Worm (Caenorhabditis elegans) whole organism, young adult: ENCODE data around the gene B0280.11.

Experiments used
- B0261.1 ChIP-seq: sonication (generic microtip); optimal IDR thresholded peaks from 2 replicates; lab custom pipeline; 2016; ENCODE audit warnings: mild to moderate bottlenecking, missing genetic modification characterization, moderate library complexity, missing compliant biosample characterization
- C17E4.6 ChIP-seq: fragments of 200-800 bp; sonication (Bioruptor generic); IDR thresholded peaks from 2 replicates; pipeline ENCODE4 v1.3.6; 2022; ENCODE audit warnings: missing genetic modification reagents, missing genetic modification characterization, missing compliant biosample characterization
- D2030.7 ChIP-seq: fragments of 200-800 bp; sonication (Bioruptor generic); IDR thresholded peaks from 2 replicates; pipeline ENCODE4 v1.3.6; 2022; ENCODE audit warnings: missing genetic modification reagents, missing genetic modification characterization, missing compliant biosample characterization
- F33H1.4 ChIP-seq: fragments of 200-800 bp; sonication (Bioruptor generic); IDR thresholded peaks from 2 replicates; pipeline ENCODE4 v1.3.6; 2022; ENCODE audit warnings: missing genetic modification reagents, missing genetic modification characterization, missing compliant biosample characterization
- F49E8.2 ChIP-seq: sonication (generic microtip); optimal IDR thresholded peaks from 3 replicates; lab custom pipeline; 2017; ENCODE audit warnings: missing genetic modification characterization, mild to moderate bottlenecking, missing compliant biosample characterization, antibody characterized with exemption, moderate library complexity; ENCODE audit not compliant: insufficient read depth
- K12H6.12 ChIP-seq: fragments of 200-800 bp; sonication (Bioruptor generic); optimal IDR thresholded peaks from 2 replicates; lab custom pipeline; 2018; ENCODE audit warnings: mild to moderate bottlenecking, missing genetic modification characterization, missing compliant biosample characterization
- T26A5.8 ChIP-seq: sonication (generic microtip); optimal IDR thresholded peaks from 2 replicates; lab custom pipeline; 2016; ENCODE audit warnings: missing genetic modification characterization, missing compliant biosample characterization
- Y53G8AR.9 ChIP-seq: fragments of 200-800 bp; sonication (Bioruptor generic); conservative IDR thresholded peaks from 2 replicates; pipeline ENCODE4 v1.3.6; 2022; ENCODE audit warnings: missing genetic modification reagents, missing genetic modification characterization, missing compliant biosample characterization
- akir-1 ChIP-seq: fragments of 200-800 bp; sonication (Bioruptor generic); optimal IDR thresholded peaks from 2 replicates; lab custom pipeline; 2018; ENCODE audit warnings: mild to moderate bottlenecking, missing genetic modification characterization, moderate library complexity, missing compliant biosample characterization
- ama-1 ChIP-seq, 3 experiments: fragments of 150-350 bp in 1 of 3; sonication (generic microtip) in 2 of 3; optimal IDR thresholded peaks; 2 replicates each; lab custom pipeline; 2014 to 2018; ENCODE audit warnings: missing biosample characterization in 2 of 3, missing genetic modification characterization in 2 of 3, missing genetic modification reagents in 2 of 3
- aptf-3 ChIP-seq: fragments of 200-800 bp; sonication (Bioruptor generic); IDR thresholded peaks from 2 replicates; pipeline ENCODE4 v1.3.6; 2022; ENCODE audit warnings: missing genetic modification characterization, missing compliant biosample characterization
- athp-1 ChIP-seq: sonication (generic microtip); optimal IDR thresholded peaks from 2 replicates; lab custom pipeline; 2017; ENCODE audit warnings: mild to moderate bottlenecking, missing genetic modification characterization, missing compliant biosample characterization
- attf-5 ChIP-seq: fragments of 200-800 bp; sonication (Bioruptor generic); optimal IDR thresholded peaks from 2 replicates; lab custom pipeline; 2018; ENCODE audit warnings: mild to moderate bottlenecking, missing genetic modification characterization, missing compliant biosample characterization
- bed-1 ChIP-seq: fragments of 200-800 bp; sonication (Bioruptor generic); IDR thresholded peaks from 2 replicates; pipeline ENCODE4 v1.3.6; 2022; ENCODE audit warnings: missing genetic modification reagents, missing genetic modification characterization, missing compliant biosample characterization
- ceh-27 ChIP-seq: fragments of 200-800 bp; sonication (Bioruptor generic); optimal IDR thresholded peaks from 2 replicates; lab custom pipeline; 2018; ENCODE audit warnings: mild to moderate bottlenecking, missing genetic modification characterization, moderate library complexity, missing compliant biosample characterization
- ceh-40 ChIP-seq: fragments of 200-800 bp; sonication (Bioruptor generic); IDR thresholded peaks from 2 replicates; pipeline ENCODE4 v1.3.6; 2022; ENCODE audit warnings: missing genetic modification characterization, missing compliant biosample characterization
- die-1 ChIP-seq: sonication (generic microtip); optimal IDR thresholded peaks from 2 replicates; lab custom pipeline; 2016; ENCODE audit warnings: missing genotype, mild to moderate bottlenecking, missing genetic modification characterization, missing compliant biosample characterization
- egl-44 ChIP-seq: fragments of 200-800 bp; sonication (Bioruptor generic); IDR thresholded peaks from 2 replicates; pipeline ENCODE4 v1.3.6; 2022; ENCODE audit warnings: missing genetic modification reagents, missing genetic modification characterization, missing compliant biosample characterization
- ekl-4 ChIP-seq: fragments of 200-800 bp; sonication (Bioruptor generic); IDR thresholded peaks from 2 replicates; pipeline ENCODE4 v1.3.6; 2022; ENCODE audit warnings: missing genetic modification reagents, missing genetic modification characterization, missing compliant biosample characterization
- gei-17 ChIP-seq: fragments of 200-800 bp; sonication (Bioruptor generic); optimal IDR thresholded peaks from 2 replicates; lab custom pipeline; 2018; ENCODE audit warnings: mild to moderate bottlenecking, missing genetic modification characterization, missing compliant biosample characterization
- him-1 ChIP-seq: sonication (generic microtip); optimal IDR thresholded peaks from 2 replicates; lab custom pipeline; 2016; ENCODE audit warnings: missing genotype, missing genetic modification reagents, missing genetic modification characterization, missing compliant biosample characterization
- let-607 ChIP-seq, 2 experiments: fragments of 200-800 bp in 1 of 2; sonication (Bioruptor generic) in 1 of 2; sonication (generic microtip) in 1 of 2; optimal IDR thresholded peaks; 2 replicates each; lab custom pipeline; 2016 to 2018; ENCODE audit warnings: mild to moderate bottlenecking in 2 of 2, missing compliant biosample characterization in 2 of 2, missing genetic modification characterization in 2 of 2, moderate library complexity in 2 of 2, missing genotype in 1 of 2
- lin-26 ChIP-seq: fragments of 200-800 bp; sonication (Bioruptor generic); IDR thresholded peaks from 2 replicates; pipeline ENCODE4 v1.3.6; 2022; ENCODE audit warnings: missing genetic modification reagents, missing genetic modification characterization, missing compliant biosample characterization
- madf-10 ChIP-seq: sonication (generic microtip); optimal IDR thresholded peaks from 2 replicates; lab custom pipeline; 2016; ENCODE audit warnings: mild to moderate bottlenecking, missing genetic modification characterization, missing compliant biosample characterization
- madf-3 ChIP-seq: fragments of 200-800 bp; sonication (Bioruptor generic); IDR thresholded peaks from 2 replicates; pipeline ENCODE4 v1.3.6; 2022; ENCODE audit warnings: missing genetic modification reagents, missing genetic modification characterization, missing compliant biosample characterization
- madf-8 ChIP-seq: fragments of 200-800 bp; sonication (Bioruptor generic); conservative IDR thresholded peaks from 2 replicates; pipeline ENCODE4 v1.3.6; 2022; ENCODE audit warnings: missing genetic modification reagents, missing genetic modification characterization, missing compliant biosample characterization
- mel-28 ChIP-seq: sonication (generic microtip); optimal IDR thresholded peaks from 2 replicates; lab custom pipeline; 2016; ENCODE audit warnings: borderline replicate concordance, mild to moderate bottlenecking, missing genetic modification characterization, missing compliant biosample characterization
- pbrm-1 ChIP-seq: fragments of 200-800 bp; sonication (Bioruptor generic); IDR thresholded peaks from 2 replicates; pipeline ENCODE4 v1.3.6; 2022; ENCODE audit warnings: missing genetic modification reagents, missing genetic modification characterization, missing compliant biosample characterization
- rcor-1 ChIP-seq: fragments of 200-800 bp; sonication (Bioruptor generic); IDR thresholded peaks from 2 replicates; pipeline ENCODE4 v1.3.6; 2022; ENCODE audit warnings: missing genetic modification reagents, missing genetic modification characterization, missing compliant biosample characterization
- rec-8 ChIP-seq, 2 experiments: sonication (generic microtip); optimal IDR thresholded peaks; 2 replicates each; lab custom pipeline; 2016; ENCODE audit warnings: mild to moderate bottlenecking in 2 of 2, missing genetic modification characterization in 2 of 2, missing genetic modification reagents in 2 of 2, missing genotype in 2 of 2, missing biosample characterization in 1 of 2, missing compliant biosample characterization in 1 of 2, moderate library complexity in 1 of 2
- repo-1 ChIP-seq: sonication (generic microtip); optimal IDR thresholded peaks from 2 replicates; lab custom pipeline; 2017; ENCODE audit warnings: mild to moderate bottlenecking, missing genetic modification characterization, missing compliant biosample characterization
- snpc-1.1 ChIP-seq: sonication (generic microtip); optimal IDR thresholded peaks from 2 replicates; lab custom pipeline; 2017; ENCODE audit warnings: missing genetic modification characterization, mild to moderate bottlenecking, missing compliant biosample characterization, antibody characterized with exemption, moderate library complexity, missing genotype, missing genetic modification reagents; ENCODE audit not compliant: insufficient read depth
- snpc-1.3 ChIP-seq: sonication (generic microtip); optimal IDR thresholded peaks from 2 replicates; lab custom pipeline; 2017; ENCODE audit warnings: missing genetic modification characterization, mild to moderate bottlenecking, missing compliant biosample characterization, antibody characterized with exemption, moderate library complexity, missing genotype, missing genetic modification reagents; ENCODE audit not compliant: insufficient read depth
- somi-1 ChIP-seq: fragments of 200-800 bp; sonication (Bioruptor generic); optimal IDR thresholded peaks from 2 replicates; lab custom pipeline; 2018; ENCODE audit warnings: mild to moderate bottlenecking, missing genetic modification characterization, missing compliant biosample characterization
- tbx-9 ChIP-seq: sonication (generic microtip); optimal IDR thresholded peaks from 2 replicates; lab custom pipeline; 2016; ENCODE audit warnings: borderline replicate concordance, missing genetic modification characterization, inconsistent platforms, missing compliant biosample characterization
- zim-3 ChIP-seq: sonication (generic microtip); optimal IDR thresholded peaks from 2 replicates; lab custom pipeline; 2017; ENCODE audit warnings: mild to moderate bottlenecking, missing genetic modification characterization, moderate library complexity, missing compliant biosample characterization
- ztf-18 ChIP-seq: sonication (generic microtip); optimal IDR thresholded peaks from 2 replicates; lab custom pipeline; 2016; ENCODE audit warnings: missing genotype, mild to moderate bottlenecking, missing genetic modification characterization, missing compliant biosample characterization
- ztf-26 ChIP-seq: sonication (generic microtip); optimal IDR thresholded peaks from 2 replicates; lab custom pipeline; 2017; ENCODE audit warnings: missing genetic modification characterization, missing compliant biosample characterization

B0280.11 gene

ce11 chrIII:7181822-7182221 is 43.7 kb upstream of the B0280.11 start, which contains the start of gene epg-4 (continued):
- TF ChIP-seq D2030.7 (GFP tag; lab: Robert Waterston, UW) (peak; percentile 27; the same call in 1 of the 2 replicates), zim-3 (tag; lab: Kevin White, UChicago) (peak; percentile 30), bed-1 (no peak), rec-8 (tag; optimal IDR thresholded peaks at IDR 0.05; lab: Kevin White, UChicago) (no peak), snpc-1.3 (tag; lab: Kevin White, UChicago) (no peak), ama-1 (optimal IDR thresholded peaks at IDR 0.05; lab: Kevin White, UChicago) (no peak), ama-1 (GFP tag; optimal IDR thresholded peaks at IDR 0.05; lab: Kevin White, UChicago) (peak; percentile 2 to 16), lin-26 (peak; percentile 64; the same call in 1 of the 2 replicates), C17E4.6 (GFP tag; lab: Robert Waterston, UW) (no peak), akir-1 (GFP tag; lab: Kevin White, UChicago) (no peak), rcor-1 (GFP tag; lab: Robert Waterston, UW) (no peak), ztf-18 (tag; lab: Kevin White, UChicago) (peak; percentile 25), somi-1 (GFP tag; lab: Kevin White, UChicago) (peak; percentile 0), F33H1.4 (GFP tag; lab: Robert Waterston, UW) (peak; percentile 54; the same call in 1 of the 2 replicates), ztf-26 (tag; lab: Kevin White, UChicago) (no peak), F49E8.2 (tag; lab: Kevin White, UChicago) (peak; percentile 71), him-1 (tag; lab: Kevin White, UChicago) (no peak), K12H6.12 (tag; lab: Kevin White, UChicago) (peak; percentile 24), snpc-1.1 (tag; lab: Kevin White, UChicago) (no peak), ekl-4 (GFP tag; lab: Robert Waterston, UW) (0 out of 2 replicates have a peak, but pooled peaks have one; percentile 33), gei-17 (GFP tag; lab: Kevin White, UChicago) (no peak), ceh-27 (GFP tag; lab: Kevin White, UChicago) (peak; percentile 23), repo-1 (tag; lab: Kevin White, UChicago) (no peak), die-1 (tag; lab: Kevin White, UChicago) (peak; percentile 49), athp-1 (tag; lab: Kevin White, UChicago) (peak; percentile 34), Y53G8AR.9 (GFP tag; lab: Robert Waterston, UW) (0 out of 2 replicates have a peak, but pooled peaks have one; percentile 45), madf-10 (tag; lab: Kevin White, UChicago) (no peak), pbrm-1 (GFP tag; lab: Robert Waterston, UW) (peak; percentile 43; the same call in 1 of the 2 replicates), tbx-9 (tag; lab: Kevin White, UChicago) (no peak), madf-3 (GFP tag; lab: Robert Waterston, UW) (peak; percentile 81), T26A5.8 (no peak), attf-5 (peak; percentile 89), aptf-3 (GFP tag; lab: Robert Waterston, UW) (0 out of 2 replicates have a peak, but pooled peaks have one; percentile 76), egl-44 (GFP tag; lab: Robert Waterston, UW) (no peak), mel-28 (tag; lab: Kevin White, UChicago) (no peak), madf-8 (GFP tag; lab: Robert Waterston, UW) (peak; percentile 14; the same call in 1 of the 2 replicates), let-607 (tag; optimal IDR thresholded peaks at IDR 0.05; lab: Kevin White, UChicago) (peak in 1 of 2 experiments; percentile 49), ceh-40 (GFP tag; lab: Robert Waterston, UW) (no peak), B0261.1 (tag; lab: Kevin White, UChicago) (no peak)
